Fruit fly (Drosophila melanogaster) whole organism, wandering third instar larva: ENCODE data around the gene CG15036.

Source experiments
- Abd-B ChIP-seq: fragments of >200 bp; optimal IDR thresholded peaks from 2 replicates; lab custom pipeline; 2017; ENCODE audit warnings: missing biosample characterization, missing genetic modification characterization
- CG32264 ChIP-seq: fragments of 200-800 bp; sonication (Bioruptor generic); optimal IDR thresholded peaks from 2 replicates; lab custom pipeline; 2016; ENCODE audit warnings: missing biosample characterization, missing genetic modification characterization
- CG9705 ChIP-seq: fragments of 200-800 bp; sonication (Bioruptor generic); optimal IDR thresholded peaks from 2 replicates; lab custom pipeline; 2018; ENCODE audit warnings: missing biosample characterization, mild to moderate bottlenecking, missing genetic modification characterization
- CrebA ChIP-seq: fragments of 200-800 bp; sonication (Bioruptor generic); optimal IDR thresholded peaks from 2 replicates; lab custom pipeline; 2016; ENCODE audit warnings: missing biosample characterization, mild to moderate bottlenecking, missing genetic modification characterization, borderline replicate concordance
- Dfd ChIP-seq: fragments of >200 bp; optimal IDR thresholded peaks from 2 replicates; lab custom pipeline; 2017; ENCODE audit warnings: missing biosample characterization, missing genetic modification characterization
- Dif ChIP-seq: fragments of 200-275, 200-300 bp; sonication (Bioruptor generic); optimal IDR thresholded peaks from 2 replicates; lab custom pipeline; 2018; ENCODE audit warnings: missing biosample characterization, missing genetic modification characterization; ENCODE audit not compliant: partially characterized antibody
- GATAd ChIP-seq: sonication (Bioruptor generic); optimal IDR thresholded peaks from 2 replicates; lab custom pipeline; 2016; ENCODE audit warnings: missing biosample characterization, missing genetic modification characterization
- HLH106 ChIP-seq: fragments of 200-800 bp; optimal IDR thresholded peaks from 3 replicates; lab custom pipeline; 2019; ENCODE audit warnings: missing biosample characterization, mild to moderate bottlenecking, missing genetic modification characterization, moderate library complexity
- Hnf4 ChIP-seq: fragments of 200-800 bp; sonication (Bioruptor generic); optimal IDR thresholded peaks from 2 replicates; lab custom pipeline; 2016; ENCODE audit warnings: missing biosample characterization, mild to moderate bottlenecking, missing genetic modification characterization
- Hr78 ChIP-seq: fragments of >200 bp; optimal IDR thresholded peaks from 2 replicates; lab custom pipeline; 2017; ENCODE audit warnings: missing biosample characterization, missing genetic modification characterization
- Hr83 ChIP-seq: fragments of 200-300 bp; sonication (Bioruptor generic); optimal IDR thresholded peaks from 2 replicates; lab custom pipeline; 2016; ENCODE audit warnings: missing biosample characterization, mild to moderate bottlenecking, missing genetic modification characterization, moderate library complexity; ENCODE audit not compliant: poor library complexity, severe bottlenecking
- Jra ChIP-seq: sonication (Bioruptor generic); optimal IDR thresholded peaks from 2 replicates; lab custom pipeline; 2016; ENCODE audit warnings: missing biosample characterization, missing genetic modification characterization
- Mio ChIP-seq: sonication (Bioruptor generic); optimal IDR thresholded peaks from 2 replicates; lab custom pipeline; 2016; ENCODE audit warnings: missing biosample characterization, missing genetic modification characterization
- Myc ChIP-seq: fragments of >200 bp; optimal IDR thresholded peaks from 2 replicates; lab custom pipeline; 2017
- N ChIP-seq: fragments of >200 bp; optimal IDR thresholded peaks from 2 replicates; lab custom pipeline; 2018; ENCODE audit warnings: missing biosample characterization, missing external identifiers, missing genetic modification characterization
- OdsH ChIP-seq: fragments of 200-800 bp; sonication (Bioruptor generic); optimal IDR thresholded peaks from 2 replicates; lab custom pipeline; 2016; ENCODE audit warnings: missing biosample characterization, mild to moderate bottlenecking, missing genetic modification characterization
- Rel ChIP-seq, 2 experiments: fragments of 200-800 bp; sonication (Bioruptor generic) in 1 of 2; optimal IDR thresholded peaks; 2 replicates in 1 of 2; 3 replicates in 1 of 2; lab custom pipeline; 2016 to 2019; ENCODE audit warnings: mild to moderate bottlenecking in 2 of 2, missing biosample characterization in 2 of 2, missing genetic modification characterization in 2 of 2, moderate library complexity in 1 of 2
- Sp1 ChIP-seq: fragments of 200-800 bp; sonication (Bioruptor generic); optimal IDR thresholded peaks from 3 replicates; lab custom pipeline; 2019; ENCODE audit warnings: missing biosample characterization, mild to moderate bottlenecking, missing genetic modification characterization, moderate library complexity
- Vsx2 ChIP-seq: fragments of 200-300, 225-300 bp; sonication (Bioruptor generic); optimal IDR thresholded peaks from 2 replicates; lab custom pipeline; 2018; ENCODE audit warnings: missing biosample characterization, missing genetic modification characterization; ENCODE audit not compliant: partially characterized antibody
- br ChIP-seq: fragments of 200-800 bp; sonication (Bioruptor generic); optimal IDR thresholded peaks from 2 replicates; lab custom pipeline; 2016; ENCODE audit warnings: missing biosample characterization, missing genetic modification characterization
- brk ChIP-seq: fragments of 200-800 bp; sonication (Bioruptor generic); optimal IDR thresholded peaks from 2 replicates; lab custom pipeline; 2016; ENCODE audit warnings: missing biosample characterization, mild to moderate bottlenecking, missing genetic modification characterization
- dl ChIP-seq, 2 experiments: fragments of 175-275, 200-275 bp in 1 of 2; fragments of 200-275 bp in 1 of 2; sonication (Bioruptor generic); optimal IDR thresholded peaks; lab custom pipeline; 2018; ENCODE audit warnings: mild to moderate bottlenecking in 2 of 2, missing biosample characterization in 2 of 2, missing genetic modification characterization in 2 of 2, moderate library complexity in 2 of 2; ENCODE audit not compliant: partially characterized antibody in 2 of 2, insufficient read depth in 1 of 2
- dmrt93B ChIP-seq: fragments of 200-800 bp; sonication (Bioruptor generic); optimal IDR thresholded peaks from 2 replicates; lab custom pipeline; 2018; ENCODE audit warnings: missing biosample characterization, mild to moderate bottlenecking, missing genetic modification characterization
- dsf ChIP-seq: sonication (Bioruptor generic); optimal IDR thresholded peaks from 2 replicates; lab custom pipeline; 2016; ENCODE audit warnings: missing biosample characterization, missing genetic modification characterization, borderline replicate concordance
- ey ChIP-seq: fragments of 200-800 bp; sonication (Bioruptor generic); optimal IDR thresholded peaks from 2 replicates; lab custom pipeline; 2016; ENCODE audit warnings: missing biosample characterization, missing genetic modification characterization
- foxo ChIP-seq, 2 experiments: fragments of 200-800 bp; sonication (Bioruptor generic); optimal IDR thresholded peaks; 2 replicates in 1 of 2; 3 replicates in 1 of 2; lab custom pipeline; 2016 to 2017; ENCODE audit warnings: missing biosample characterization in 2 of 2, missing genetic modification characterization in 2 of 2
- fru ChIP-seq: fragments of 200-800 bp; sonication (Bioruptor generic); optimal IDR thresholded peaks from 3 replicates; lab custom pipeline; 2016; ENCODE audit warnings: missing biosample characterization, mild to moderate bottlenecking, missing genetic modification characterization
- h ChIP-seq: fragments of 200-800 bp; sonication (Bioruptor generic); optimal IDR thresholded peaks from 3 replicates; lab custom pipeline; 2016; ENCODE audit warnings: missing biosample characterization, mild to moderate bottlenecking, missing genetic modification characterization
- jim ChIP-seq: fragments of 175-275, 200-325 bp; sonication (Bioruptor generic); optimal IDR thresholded peaks from 2 replicates; lab custom pipeline; 2016; ENCODE audit warnings: missing biosample characterization, mild to moderate bottlenecking, missing genetic modification characterization
- lola ChIP-seq: fragments of >200 bp; optimal IDR thresholded peaks from 2 replicates; lab custom pipeline; 2017; ENCODE audit warnings: missing biosample characterization, missing genetic modification characterization
- pan ChIP-seq: fragments of >200 bp; optimal IDR thresholded peaks from 2 replicates; lab custom pipeline; 2017
- psq ChIP-seq: fragments of 200-800 bp; sonication (Bioruptor generic); optimal IDR thresholded peaks from 3 replicates; lab custom pipeline; 2017; ENCODE audit warnings: missing biosample characterization, mild to moderate bottlenecking, missing genetic modification characterization, moderate library complexity
- rgr ChIP-seq: fragments of 200-800 bp; sonication (Bioruptor generic); optimal IDR thresholded peaks from 3 replicates; lab custom pipeline; 2016; ENCODE audit warnings: missing biosample characterization, mild to moderate bottlenecking, missing genetic modification characterization
- sage ChIP-seq: fragments of 200-800 bp; sonication (Bioruptor generic); optimal IDR thresholded peaks from 2 replicates; lab custom pipeline; 2016; ENCODE audit warnings: missing biosample characterization, mild to moderate bottlenecking, missing genetic modification characterization
- sv ChIP-seq: fragments of 200-800 bp; sonication (Bioruptor generic); optimal IDR thresholded peaks from 3 replicates; lab custom pipeline; 2016; ENCODE audit warnings: missing biosample characterization, missing genetic modification characterization
- tai ChIP-seq: sonication (Bioruptor generic); optimal IDR thresholded peaks from 2 replicates; lab custom pipeline; 2016; ENCODE audit warnings: missing biosample characterization, missing genetic modification characterization
- usp ChIP-seq: fragments of >200 bp; optimal IDR thresholded peaks from 2 replicates; lab custom pipeline; 2017; ENCODE audit warnings: missing biosample characterization, missing genetic modification characterization
- woc ChIP-seq: sonication (Bioruptor generic); optimal IDR thresholded peaks from 2 replicates; lab custom pipeline; 2016; ENCODE audit warnings: missing biosample characterization, mild to moderate bottlenecking, missing genetic modification characterization

The CG15036 gene

DNA sequence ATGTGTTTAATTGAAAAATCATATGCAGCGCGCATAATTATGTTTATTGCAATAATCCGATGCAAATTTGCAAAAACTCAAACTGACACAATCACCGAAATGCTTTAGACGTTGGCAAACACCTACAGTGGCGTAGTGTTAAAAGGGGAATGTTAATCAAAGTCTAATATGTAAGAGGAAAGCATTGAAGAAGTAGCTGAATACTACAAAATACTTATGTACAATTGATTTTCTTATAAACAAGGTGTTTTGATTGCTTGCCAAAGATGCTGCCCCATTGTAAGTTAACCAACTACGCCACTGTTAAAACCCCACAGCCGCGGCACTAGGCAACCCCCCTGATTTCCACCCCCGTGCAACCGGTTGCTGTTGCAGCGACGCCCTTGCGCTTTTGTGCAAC lies 45.1 kb downstream of the CG15036 start:
- TF ChIP-seq rgr (GFP tag; lab: Kevin White, UChicago) (no peak), woc (GFP tag; lab: Kevin White, UChicago) (no peak), sage (GFP tag; lab: Kevin White, UChicago) (no peak), Abd-B (no peak), dmrt93B (GFP tag; lab: Kevin White, UChicago) (peak; percentile 6), pan (no peak), foxo (GFP tag; optimal IDR thresholded peaks at IDR 0.05; lab: Kevin White, UChicago) (peak in 1 of 2 experiments; percentile 40), lola (no peak), CG32264 (no peak), ey (GFP tag; lab: Kevin White, UChicago) (peak; percentile 25), Dfd (no peak), br (GFP tag; lab: Kevin White, UChicago) (no peak), jim (no peak), Hr83 (no peak), Myc (lab: Kevin White, UChicago) (no peak), Dif (GFP tag; lab: Kevin White, UChicago) (no peak), dsf (GFP tag; lab: Kevin White, UChicago) (no peak), Mio (GFP tag; lab: Kevin White, UChicago) (no peak), fru (peak; percentile 38), Jra (GFP tag; lab: Kevin White, UChicago) (no peak), CG9705 (GFP tag; lab: Kevin White, UChicago) (no peak), Vsx2 (GFP tag; lab: Kevin White, UChicago) (no peak), usp (GFP tag; lab: Kevin White, UChicago) (no peak), Rel (GFP tag; optimal IDR thresholded peaks at IDR 0.05; lab: Kevin White, UChicago) (no peak), Rel (tag; optimal IDR thresholded peaks at IDR 0.05; lab: Kevin White, UChicago) (no peak), sv (GFP tag; lab: Kevin White, UChicago) (no peak), GATAd (GFP tag; lab: Kevin White, UChicago) (no peak), psq (no peak), h (GFP tag; lab: Kevin White, UChicago) (peak; percentile 18), OdsH (GFP tag; lab: Kevin White, UChicago) (peak; percentile 12), dl (GFP tag; optimal IDR thresholded peaks at IDR 0.05; lab: Kevin White, UChicago; ENCODE audit: insufficient read depth in 1 of 2, partially characterized antibody in 2 of 2) (no peak), N (GFP tag; lab: Kevin White, UChicago) (no peak), HLH106 (tag; lab: Kevin White, UChicago) (peak; percentile 43), brk (GFP tag; lab: Kevin White, UChicago) (no peak), Hr78 (GFP tag; lab: Kevin White, UChicago) (no peak), CrebA (GFP tag; lab: Kevin White, UChicago) (no peak), Hnf4 (no peak), Sp1 (peak; percentile 41), tai (GFP tag; lab: Kevin White, UChicago) (no peak)
- TF ChIP-seq, all 38 proteins: peak for 8

dm6 chrX:7377840-7378239 lies 46.8 kb downstream of the CG15036 start, which contains the start of gene CheA7a:
CheA7a (plus strand) TSS chrX:7378140.
- TF ChIP-seq Jra (GFP tag; lab: Kevin White, UChicago), result no peak
- no peak for TF ChIP-seq psq
- TF ChIP-seq dmrt93B (GFP tag; lab: Kevin White, UChicago), result no peak
- TF ChIP-seq tai (GFP tag; lab: Kevin White, UChicago), result no peak
- no peak for TF ChIP-seq Hr78 (GFP tag; lab: Kevin White, UChicago)
- no peak for TF ChIP-seq Rel (GFP tag; optimal IDR thresholded peaks at IDR 0.05; lab: Kevin White, UChicago)
- TF ChIP-seq Rel (tag; optimal IDR thresholded peaks at IDR 0.05; lab: Kevin White, UChicago), result no peak
- no peak for TF ChIP-seq OdsH (GFP tag; lab: Kevin White, UChicago)
- TF ChIP-seq sv (GFP tag; lab: Kevin White, UChicago), result no peak
- no peak for TF ChIP-seq Sp1
- no peak for TF ChIP-seq Hr83
- TF ChIP-seq h (GFP tag; lab: Kevin White, UChicago), result no peak
- TF ChIP-seq lola, result no peak
- no peak for TF ChIP-seq dl (GFP tag; optimal IDR thresholded peaks at IDR 0.05; lab: Kevin White, UChicago; ENCODE audit: insufficient read depth in 1 of 2, partially characterized antibody in 2 of 2)
- no peak for TF ChIP-seq Vsx2 (GFP tag; lab: Kevin White, UChicago)
